Worm (Caenorhabditis elegans): ENCODE results near the gene srbc-9.
"Not testable (repeated sequence)": the region's sequence is repeated elsewhere in the genome, so short reads cannot be mapped to it uniquely, and the experiment has no call there.

Gene srbc-9

DNA sequence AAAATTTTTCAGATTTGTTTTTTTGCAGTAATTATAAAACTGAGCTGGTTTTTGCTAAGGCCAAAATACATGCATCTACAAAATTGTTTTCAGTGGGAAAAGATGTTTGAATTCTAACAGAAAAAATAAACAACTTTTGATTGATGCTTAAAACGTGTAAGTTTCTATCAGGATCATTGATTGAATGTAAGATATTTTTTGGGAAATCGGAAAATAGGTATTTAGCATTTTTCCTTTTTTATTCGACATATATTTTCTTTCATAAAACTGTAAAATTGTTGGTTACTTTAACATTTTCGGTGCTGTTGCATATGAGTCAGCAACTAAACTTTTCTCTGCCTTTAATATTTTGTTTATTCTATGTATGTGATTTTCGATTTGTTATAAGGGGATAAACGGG is 34.2 kb upstream of the srbc-9 start, which contains the start of gene C54F6.20:
Gene C54F6.20 (plus strand): TSS at position 301 of the 400 bp plus-strand sequence.
- no peak for TF ChIP-seq tra-4 (tag; optimal IDR thresholded peaks at IDR 0.05)
- no peak for TF ChIP-seq hnd-1 (tag; optimal IDR thresholded peaks at IDR 0.05)
- no peak for TF ChIP-seq aly-1 (tag; optimal IDR thresholded peaks at IDR 0.05)
- no peak for TF ChIP-seq pes-1 (GFP tag; IDR thresholded peaks at IDR 0.05)
- no peak for TF ChIP-seq hmg-4 (GFP tag; optimal IDR thresholded peaks at IDR 0.05)
- no peak for TF ChIP-seq ceh-36 (tag; optimal IDR thresholded peaks at IDR 0.05)

- TF ChIP-seq ceh-13 (GFP tag; optimal IDR thresholded peaks at IDR 0.05) = no peak
- no peak for TF ChIP-seq tbx-11 (GFP tag; IDR thresholded peaks at IDR 0.05)
- no peak for TF ChIP-seq sea-1 (GFP tag; conservative IDR thresholded peaks at IDR 0.05)
- no peak for TF ChIP-seq scrt-1 (GFP tag; IDR thresholded peaks at IDR 0.05)
- no peak for TF ChIP-seq ceh-36 (tag; optimal IDR thresholded peaks at IDR 0.05)
- TF ChIP-seq hnd-1 (tag; optimal IDR thresholded peaks at IDR 0.05) = no peak
- TF ChIP-seq ets-7 (tag; optimal IDR thresholded peaks at IDR 0.05) = no peak
- no peak for TF ChIP-seq ama-1 (optimal IDR thresholded peaks at IDR 0.05)
Observed at ce11 chrV:7523392-7523791, 33.2 kb upstream of the srbc-9 start, which contains the start of gene C54F6.6. Gene C54F6.6, plus strand, starts transcription at chrV:7523692.

ce11 chrV:7522279-7522678 is 32.0 kb upstream of the srbc-9 start, which contains the start of gene C54F6.15:
Gene C54F6.15, minus strand, starts transcription at chrV:7522379.
- TF ChIP-seq ets-7 (tag; optimal IDR thresholded peaks at IDR 0.05) = no peak
- TF ChIP-seq tra-4 (tag; optimal IDR thresholded peaks at IDR 0.05) = no peak
- TF ChIP-seq hnd-1 (tag; optimal IDR thresholded peaks at IDR 0.05) = no peak
- no peak for TF ChIP-seq ceh-13 (GFP tag; optimal IDR thresholded peaks at IDR 0.05)
- no peak for TF ChIP-seq scrt-1 (GFP tag; IDR thresholded peaks at IDR 0.05)
- no peak for TF ChIP-seq B0310.2 (tag; optimal IDR thresholded peaks at IDR 0.05)
- no peak for TF ChIP-seq aly-1 (tag; optimal IDR thresholded peaks at IDR 0.05)
- TF ChIP-seq tbx-11 (GFP tag; IDR thresholded peaks at IDR 0.05) = no peak
- no peak for TF ChIP-seq hmg-4 (GFP tag; optimal IDR thresholded peaks at IDR 0.05)
- no peak for TF ChIP-seq ama-1 (optimal IDR thresholded peaks at IDR 0.05)
- no peak for TF ChIP-seq pes-1 (GFP tag; IDR thresholded peaks at IDR 0.05)
- no peak for TF ChIP-seq sea-1 (GFP tag; conservative IDR thresholded peaks at IDR 0.05)
- TF ChIP-seq flt-1 (GFP tag; IDR thresholded peaks at IDR 0.05) = no peak
- TF ChIP-seq ceh-36 (tag; optimal IDR thresholded peaks at IDR 0.05) = no peak
- TF ChIP-seq F13C5.2 (tag; optimal IDR thresholded peaks at IDR 0.05) = no peak

ce11 chrV:7521304-7521703 is 31.1 kb upstream of the srbc-9 start:
- TF ChIP-seq F13C5.2 (tag; optimal IDR thresholded peaks at IDR 0.05) (no peak), ets-7 (tag; optimal IDR thresholded peaks at IDR 0.05) (no peak), scrt-1 (GFP tag; IDR thresholded peaks at IDR 0.05) (no peak), hmbx-1 (tag; optimal IDR thresholded peaks at IDR 0.05) (no peak), tbx-37 (GFP tag; conservative IDR thresholded peaks at IDR 0.05) (no peak), sea-1 (GFP tag; conservative IDR thresholded peaks at IDR 0.05) (no peak)

ce11 chrV:7520077-7520476 is 29.8 kb upstream of the srbc-9 start, which contains the start of gene srb-19:
Gene srb-19, minus strand, starts transcription at chrV:7520177.
- no peak for TF ChIP-seq ets-7 (tag; optimal IDR thresholded peaks at IDR 0.05)

ce11 chrV:7514939-7515338 is 24.7 kb upstream of the srbc-9 start, which contains the start of gene srb-18:
Gene srb-18, plus strand, starts transcription at chrV:7515239.
- TF ChIP-seq ceh-36 (tag; optimal IDR thresholded peaks at IDR 0.05) (no peak), pes-1 (GFP tag; IDR thresholded peaks at IDR 0.05) (no peak)

ce11 chrV:7511465-7511864 is 21.2 kb upstream of the srbc-9 start, which contains the start of gene nhr-171:
Gene nhr-171, plus strand, starts transcription at chrV:7511765.
- TF ChIP-seq ama-1 (optimal IDR thresholded peaks at IDR 0.05); flt-1 (GFP tag; IDR thresholded peaks at IDR 0.05); sea-1 (GFP tag; conservative IDR thresholded peaks at IDR 0.05): not testable (repeated sequence)

ce11 chrV:7508566-7509044 is 18.4 kb upstream of the srbc-9 start, which contains the start of the genes str-31 and nhr-172:
Gene str-31, minus strand, starts transcription at chrV:7508666.
Gene nhr-172, plus strand, starts transcription at chrV:7508994.
- TF ChIP-seq sea-1 (GFP tag; conservative IDR thresholded peaks at IDR 0.05) = no peak
- TF ChIP-seq ceh-13 (GFP tag; optimal IDR thresholded peaks at IDR 0.05) = no peak
- TF ChIP-seq B0310.2 (tag; optimal IDR thresholded peaks at IDR 0.05) = no peak

- TF ChIP-seq tra-4 (tag; optimal IDR thresholded peaks at IDR 0.05) (no peak), ceh-13 (GFP tag; optimal IDR thresholded peaks at IDR 0.05) (no peak), pes-1 (GFP tag; IDR thresholded peaks at IDR 0.05) (no peak), tbx-11 (GFP tag; IDR thresholded peaks at IDR 0.05) (no peak), hnd-1 (tag; optimal IDR thresholded peaks at IDR 0.05) (no peak), F13C5.2 (tag; optimal IDR thresholded peaks at IDR 0.05) (no peak), tbx-37 (GFP tag; conservative IDR thresholded peaks at IDR 0.05) (no peak), hmg-4 (GFP tag; optimal IDR thresholded peaks at IDR 0.05) (no peak), flt-1 (GFP tag; IDR thresholded peaks at IDR 0.05) (no peak), aly-1 (tag; optimal IDR thresholded peaks at IDR 0.05) (no peak), hmbx-1 (tag; optimal IDR thresholded peaks at IDR 0.05) (no peak), ama-1 (optimal IDR thresholded peaks at IDR 0.05) (no peak), ceh-36 (tag; optimal IDR thresholded peaks at IDR 0.05) (no peak), sea-1 (GFP tag; conservative IDR thresholded peaks at IDR 0.05) (no peak), ets-7 (tag; optimal IDR thresholded peaks at IDR 0.05) (no peak), B0310.2 (tag; optimal IDR thresholded peaks at IDR 0.05) (no peak), scrt-1 (GFP tag; IDR thresholded peaks at IDR 0.05) (no peak)
Observed at ce11 chrV:7506207-7506606, 16.0 kb upstream of the srbc-9 start.
